Fruit fly (Drosophila melanogaster) whole organism, embryonic: Measurements from ENCODE around the gene vir-1.
A peak's percentile ranks its signal among the peaks of the same experiment; 100 is the strongest.

ENCODE experiments used
- Antp ChIP-seq: fragments of 200-800 bp; sonication (Bioruptor generic); optimal IDR thresholded peaks from 3 replicates; lab custom pipeline; 2016; ENCODE audit warnings: missing biosample characterization, missing genetic modification characterization
- Atf3 ChIP-seq: fragments of 200-800 bp; sonication (Bioruptor generic); optimal IDR thresholded peaks from 3 replicates; lab custom pipeline; 2016; ENCODE audit warnings: missing biosample characterization, missing genetic modification characterization
- CG11695 ChIP-seq: fragments of 200-800 bp; sonication (Bioruptor generic); IDR thresholded peaks from 3 replicates; pipeline ENCODE4 v1.3.6; 2022; ENCODE audit warnings: missing biosample characterization, missing genetic modification characterization
- CG12299 ChIP-seq: fragments of 200-800 bp; sonication (Bioruptor generic); optimal IDR thresholded peaks from 2 replicates; lab custom pipeline; 2018; ENCODE audit warnings: missing biosample characterization, mild to moderate bottlenecking, missing genetic modification characterization
- CG14965 ChIP-seq: fragments of 200-800 bp; sonication (Bioruptor generic); optimal IDR thresholded peaks from 2 replicates; lab custom pipeline; 2016; ENCODE audit warnings: missing biosample characterization, missing genetic modification characterization, borderline replicate concordance
- CG15073 ChIP-seq: fragments of 200-800 bp; sonication (Bioruptor generic); optimal IDR thresholded peaks from 2 replicates; lab custom pipeline; 2016; ENCODE audit warnings: missing biosample characterization, missing genetic modification characterization
- CG17328 ChIP-seq: fragments of 200-800 bp; sonication (Bioruptor generic); IDR thresholded peaks from 2 replicates; pipeline ENCODE4 v1.3.6; 2022; ENCODE audit warnings: missing biosample characterization, missing genetic modification characterization
- CG17912 ChIP-seq: fragments of 200-800 bp; sonication (Bioruptor generic); optimal IDR thresholded peaks from 2 replicates; lab custom pipeline; 2018; ENCODE audit warnings: missing biosample characterization, mild to moderate bottlenecking, missing genetic modification characterization
- CG30403 ChIP-seq: fragments of 200-800 bp; sonication (Bioruptor generic); optimal IDR thresholded peaks from 3 replicates; lab custom pipeline; 2016; ENCODE audit warnings: missing biosample characterization, missing genetic modification characterization
- CG32767 ChIP-seq: fragments of 200-800 bp; sonication (Bioruptor generic); IDR thresholded peaks from 2 replicates; pipeline ENCODE4 v1.3.6; 2022; ENCODE audit warnings: missing biosample characterization, missing genetic modification characterization
- CG34422 ChIP-seq: fragments of 200-800 bp; sonication (Bioruptor generic); IDR thresholded peaks from 3 replicates; pipeline ENCODE4 v1.3.6; 2022; ENCODE audit warnings: missing biosample characterization, missing genetic modification characterization
- CG4404 ChIP-seq: fragments of 200-800 bp; sonication (Bioruptor generic); IDR thresholded peaks from 2 replicates; pipeline ENCODE4 v1.3.6; 2022; ENCODE audit warnings: missing biosample characterization, missing genetic modification characterization
- CG6683 ChIP-seq: fragments of 200-800 bp; sonication (Bioruptor generic); optimal IDR thresholded peaks from 2 replicates; lab custom pipeline; 2017; ENCODE audit warnings: missing biosample characterization, mild to moderate bottlenecking, missing genetic modification characterization, missing genetic modification reagents
- CG7271 ChIP-seq: fragments of 200-800 bp; sonication (Bioruptor generic); optimal IDR thresholded peaks from 2 replicates; lab custom pipeline; 2018; ENCODE audit warnings: missing biosample characterization, mild to moderate bottlenecking, missing genetic modification characterization, moderate library complexity
- CG7357 ChIP-seq: fragments of 200-800 bp; sonication (Bioruptor generic); IDR thresholded peaks from 3 replicates; pipeline ENCODE4 v1.3.6; 2022; ENCODE audit warnings: missing biosample characterization, missing genetic modification characterization
- CG7786 ChIP-seq: fragments of 200-800 bp; sonication (Bioruptor generic); optimal IDR thresholded peaks from 2 replicates; lab custom pipeline; 2016; ENCODE audit warnings: missing biosample characterization, missing genetic modification characterization
- CG9876 ChIP-seq: fragments of 200-800 bp; sonication (Bioruptor generic); optimal IDR thresholded peaks from 2 replicates; lab custom pipeline; 2016; ENCODE audit warnings: missing biosample characterization, missing genetic modification characterization
- Camta ChIP-seq: fragments of 200-800 bp; sonication (Bioruptor generic); optimal IDR thresholded peaks from 2 replicates; lab custom pipeline; 2016; ENCODE audit warnings: missing biosample characterization, missing genetic modification characterization
- D ChIP-seq, 2 experiments: fragments of 200-800 bp in 1 of 2; fragments of >200 bp in 1 of 2; sonication (Bioruptor generic) in 1 of 2; optimal IDR thresholded peaks; 2 replicates in 1 of 2; 3 replicates in 1 of 2; lab custom pipeline; 2017; ENCODE audit warnings: mild to moderate bottlenecking in 1 of 2, missing biosample characterization in 1 of 2, missing genetic modification characterization in 1 of 2, missing genetic modification reagents in 1 of 2
- Deaf1 ChIP-seq: fragments of 200-800 bp; optimal IDR thresholded peaks from 3 replicates; lab custom pipeline; 2019; ENCODE audit warnings: missing biosample characterization, mild to moderate bottlenecking, missing genetic modification characterization, moderate library complexity
- Dip2 ChIP-seq: fragments of 200-800 bp; sonication (Bioruptor generic); IDR thresholded peaks from 2 replicates; pipeline ENCODE4 v1.3.6; 2022; ENCODE audit warnings: missing biosample characterization, missing genetic modification characterization
- Dp ChIP-seq: fragments of 200-800 bp; sonication (Bioruptor generic); optimal IDR thresholded peaks from 2 replicates; lab custom pipeline; 2018; ENCODE audit warnings: missing biosample characterization, mild to moderate bottlenecking, missing genetic modification characterization, moderate library complexity
- Elba2 ChIP-seq: fragments of 200-800 bp; sonication (Bioruptor generic); optimal IDR thresholded peaks from 3 replicates; lab custom pipeline; 2016; ENCODE audit warnings: missing biosample characterization, missing genetic modification characterization
- Hey ChIP-seq: fragments of 200-800 bp; sonication (Bioruptor generic); optimal IDR thresholded peaks from 3 replicates; lab custom pipeline; 2018; ENCODE audit warnings: missing biosample characterization, mild to moderate bottlenecking, missing genetic modification characterization
- Hmr ChIP-seq: fragments of 200-800 bp; sonication (Bioruptor generic); optimal IDR thresholded peaks from 3 replicates; lab custom pipeline; 2017; ENCODE audit warnings: mild to moderate bottlenecking, missing biosample characterization, missing genetic modification reagents, missing genetic modification characterization
- Lhr ChIP-seq: fragments of 200-800 bp; sonication (Bioruptor generic); optimal IDR thresholded peaks from 3 replicates; lab custom pipeline; 2017; ENCODE audit warnings: mild to moderate bottlenecking, missing biosample characterization, missing genetic modification reagents, missing genetic modification characterization
- Lpt ChIP-seq: fragments of >200 bp; optimal IDR thresholded peaks from 2 replicates; lab custom pipeline; 2018; ENCODE audit warnings: missing biosample characterization, missing genetic modification characterization
- Med ChIP-seq: fragments of 200-800 bp; sonication (Bioruptor generic); peaks from one replicate; lab custom pipeline; 2016; ENCODE audit warnings: missing biosample characterization, missing genetic modification characterization, mild to moderate bottlenecking, inconsistent platforms, moderate library complexity
- NFAT ChIP-seq: fragments of 200-800 bp; sonication (Bioruptor generic); IDR thresholded peaks from 2 replicates; pipeline ENCODE4 v1.3.6; 2022; ENCODE audit warnings: missing biosample characterization, missing genetic modification characterization
- Poxn ChIP-seq: fragments of 200-800 bp; sonication (Bioruptor generic); IDR thresholded peaks from 2 replicates; pipeline ENCODE4 v1.3.6; 2022; ENCODE audit warnings: missing biosample characterization, missing genetic modification characterization
- YL-1 ChIP-seq: fragments of 200-800 bp; sonication (Bioruptor generic); optimal IDR thresholded peaks from 3 replicates; lab custom pipeline; 2017; ENCODE audit warnings: missing biosample characterization, mild to moderate bottlenecking, missing genetic modification characterization
- az2 ChIP-seq: fragments of 200-800 bp; sonication (Bioruptor generic); optimal IDR thresholded peaks from 3 replicates; lab custom pipeline; 2016; ENCODE audit warnings: missing biosample characterization, missing genetic modification characterization
- cato ChIP-seq: fragments of 200-800 bp; sonication (Bioruptor generic); optimal IDR thresholded peaks from 2 replicates; lab custom pipeline; 2016; ENCODE audit warnings: missing biosample characterization, missing genetic modification characterization, borderline replicate concordance
- dati ChIP-seq: fragments of 200-800 bp; sonication (Bioruptor generic); IDR thresholded peaks from 2 replicates; pipeline ENCODE4 v1.3.6; 2022; ENCODE audit warnings: missing biosample characterization, missing genetic modification characterization
- fd3F ChIP-seq: fragments of 200-800 bp; sonication (Bioruptor generic); optimal IDR thresholded peaks from 2 replicates; lab custom pipeline; 2018; ENCODE audit warnings: missing biosample characterization, mild to moderate bottlenecking, missing genetic modification characterization, moderate library complexity
- fd64A ChIP-seq: fragments of 200-800 bp; sonication (Bioruptor generic); optimal IDR thresholded peaks from 3 replicates; lab custom pipeline; 2018; ENCODE audit warnings: missing biosample characterization, mild to moderate bottlenecking, missing genetic modification characterization
- hkb ChIP-seq, 2 experiments: fragments of 200-800 bp in 1 of 2; fragments of >200 bp in 1 of 2; sonication (Bioruptor generic) in 1 of 2; IDR thresholded peaks in 1 of 2; optimal IDR thresholded peaks in 1 of 2; 2 replicates each; pipeline versions ENCODE4 v1.3.6 to Lab custom; 2017 to 2022; ENCODE audit warnings: missing biosample characterization in 1 of 2, missing genetic modification characterization in 1 of 2
- kni ChIP-seq: fragments of 200-800 bp; sonication (Bioruptor generic); optimal IDR thresholded peaks from 3 replicates; lab custom pipeline; 2017; ENCODE audit warnings: mild to moderate bottlenecking, missing biosample characterization, missing genetic modification reagents, missing genetic modification characterization
- maf-S ChIP-seq: fragments of 200-800 bp; sonication (Bioruptor generic); optimal IDR thresholded peaks from 2 replicates; lab custom pipeline; 2016; ENCODE audit warnings: missing biosample characterization, missing genetic modification characterization
- odd ChIP-seq: fragments of 200-800 bp; sonication (Bioruptor generic); optimal IDR thresholded peaks from 2 replicates; lab custom pipeline; 2017; ENCODE audit warnings: missing biosample characterization, mild to moderate bottlenecking, missing genetic modification characterization
- pzg ChIP-seq: fragments of 200-800 bp; sonication (Bioruptor generic); optimal IDR thresholded peaks from 3 replicates; lab custom pipeline; 2018; ENCODE audit warnings: missing biosample characterization, mild to moderate bottlenecking, missing genetic modification characterization, moderate library complexity
- ranshi ChIP-seq: fragments of 200-800 bp; sonication (Bioruptor generic); IDR thresholded peaks from 2 replicates; pipeline ENCODE4 v1.3.6; 2022; ENCODE audit warnings: missing biosample characterization, missing genetic modification characterization
- ro ChIP-seq: fragments of 200-800 bp; sonication (Bioruptor generic); IDR thresholded peaks from 2 replicates; pipeline ENCODE4 v1.3.6; 2022; ENCODE audit warnings: missing biosample characterization, missing genetic modification characterization
- salm ChIP-seq: fragments of 200-800 bp; sonication (Bioruptor generic); optimal IDR thresholded peaks from 2 replicates; lab custom pipeline; 2018; ENCODE audit warnings: missing biosample characterization, mild to moderate bottlenecking, missing genetic modification characterization
- sens ChIP-seq: fragments of 200-800 bp; sonication (Bioruptor generic); peaks from one replicate; lab custom pipeline; 2016; ENCODE audit warnings: missing biosample characterization, missing genetic modification characterization
- sim ChIP-seq: fragments of 200-800 bp; sonication (Bioruptor generic); IDR thresholded peaks from 2 replicates; pipeline ENCODE4 v1.3.6; 2022; ENCODE audit warnings: missing biosample characterization, missing genetic modification characterization
- sqz ChIP-seq: fragments of 200-800 bp; sonication (Bioruptor generic); optimal IDR thresholded peaks from 3 replicates; lab custom pipeline; 2018; ENCODE audit warnings: missing biosample characterization, mild to moderate bottlenecking, missing genetic modification characterization
- sr ChIP-seq: fragments of 200-800 bp; sonication (Bioruptor generic); IDR thresholded peaks from 3 replicates; pipeline ENCODE4 v1.3.6; 2022; ENCODE audit warnings: missing biosample characterization, missing genetic modification characterization
- tap ChIP-seq: fragments of 200-800 bp; optimal IDR thresholded peaks from 3 replicates; lab custom pipeline; 2019; ENCODE audit warnings: missing biosample characterization, mild to moderate bottlenecking, missing genetic modification characterization, moderate library complexity
- tx ChIP-seq: fragments of 200-800 bp; sonication (Bioruptor generic); optimal IDR thresholded peaks from 2 replicates; lab custom pipeline; 2016; ENCODE audit warnings: missing biosample characterization, missing genetic modification characterization
- zf30C ChIP-seq: fragments of 200-800 bp; sonication (Bioruptor generic); optimal IDR thresholded peaks from 3 replicates; lab custom pipeline; 2018; ENCODE audit warnings: missing biosample characterization, mild to moderate bottlenecking, missing genetic modification characterization

The vir-1 gene

dm6 chr2L:12365964-12366482, 57.2 kb downstream of the vir-1 start (continued):
- TF ChIP-seq cato (GFP tag; lab: Kevin White, UChicago) (no peak), pzg (GFP tag; lab: Kevin White, UChicago) (no peak), Med (GFP tag; lab: Kevin White, UChicago) (peak; percentile 71), CG17912 (GFP tag; lab: Kevin White, UChicago) (peak; percentile 27), Lpt (GFP tag; lab: Kevin White, UChicago) (no peak), CG32767 (GFP tag; lab: Robert Waterston, UW) (peak; percentile 69), sim (GFP tag; lab: Robert Waterston, UW) (0 out of 2 replicates have a peak, but pooled peaks have one; percentile 38), sqz (GFP tag; lab: Kevin White, UChicago) (peak; percentile 57), kni (GFP tag; lab: Kevin White, UChicago) (peak; percentile 86), salm (tag; lab: Kevin White, UChicago) (peak; percentile 55), sens (GFP tag; lab: Kevin White, UChicago) (peak; percentile 70), CG4404 (GFP tag; lab: Robert Waterston, UW) (no peak), CG6683 (GFP tag; lab: Kevin White, UChicago) (peak; percentile 22), CG11695 (GFP tag; lab: Robert Waterston, UW) (no peak), Camta (GFP tag; lab: Kevin White, UChicago) (no peak), sr (GFP tag; lab: Robert Waterston, UW) (peak; percentile 15; the same call in 1 of the 3 replicates), Lhr (GFP tag; lab: Kevin White, UChicago) (no peak), zf30C (GFP tag; lab: Kevin White, UChicago) (no peak), fd3F (GFP tag; lab: Kevin White, UChicago) (no peak), CG17328 (GFP tag; lab: Robert Waterston, UW) (no peak), NFAT (GFP tag; lab: Robert Waterston, UW) (no peak), CG30403 (GFP tag; lab: Kevin White, UChicago) (no peak), hkb (optimal IDR thresholded peaks at IDR 0.05; lab: Kevin White, UChicago) (no peak), hkb (GFP tag; IDR thresholded peaks at IDR 0.05; lab: Robert Waterston, UW) (peak; percentile 50; the same call in 1 of the 2 replicates), CG14965 (GFP tag; lab: Kevin White, UChicago) (no peak), Poxn (no peak), CG7271 (tag; lab: Kevin White, UChicago) (no peak), D (optimal IDR thresholded peaks at IDR 0.05; lab: Kevin White, UChicago) (no peak), D (GFP tag; optimal IDR thresholded peaks at IDR 0.05; lab: Kevin White, UChicago) (no peak), Atf3 (GFP tag; lab: Kevin White, UChicago) (no peak), dati (GFP tag; lab: Robert Waterston, UW) (no peak), CG12299 (no peak), az2 (no peak), CG15073 (no peak), ro (GFP tag; lab: Robert Waterston, UW) (no peak), maf-S (GFP tag; lab: Kevin White, UChicago) (no peak), ranshi (GFP tag; lab: Robert Waterston, UW) (no peak), Dip2 (no peak), odd (GFP tag; lab: Kevin White, UChicago) (peak; percentile 73), Dp (GFP tag; lab: Kevin White, UChicago) (no peak), CG9876 (GFP tag; lab: Kevin White, UChicago) (no peak), Hey (tag; lab: Kevin White, UChicago) (no peak), Antp (GFP tag; lab: Kevin White, UChicago) (no peak), Elba2 (GFP tag; lab: Kevin White, UChicago) (peak; percentile 2), YL-1 (GFP tag; lab: Kevin White, UChicago) (no peak), CG7357 (GFP tag; lab: Robert Waterston, UW) (no peak), tap (tag; lab: Kevin White, UChicago) (peak; percentile 29), Deaf1 (tag; lab: Kevin White, UChicago) (peak; percentile 94), fd64A (GFP tag; lab: Kevin White, UChicago) (peak; percentile 11), CG7786 (GFP tag; lab: Kevin White, UChicago) (no peak), CG34422 (GFP tag; lab: Robert Waterston, UW) (peak; percentile 53; the same call in 1 of the 3 replicates), tx (GFP tag; lab: Kevin White, UChicago) (no peak), Hmr (GFP tag; lab: Kevin White, UChicago) (peak; percentile 36)
